Worm (Caenorhabditis elegans): ENCODE data around the gene arrd-24.

DNA sequence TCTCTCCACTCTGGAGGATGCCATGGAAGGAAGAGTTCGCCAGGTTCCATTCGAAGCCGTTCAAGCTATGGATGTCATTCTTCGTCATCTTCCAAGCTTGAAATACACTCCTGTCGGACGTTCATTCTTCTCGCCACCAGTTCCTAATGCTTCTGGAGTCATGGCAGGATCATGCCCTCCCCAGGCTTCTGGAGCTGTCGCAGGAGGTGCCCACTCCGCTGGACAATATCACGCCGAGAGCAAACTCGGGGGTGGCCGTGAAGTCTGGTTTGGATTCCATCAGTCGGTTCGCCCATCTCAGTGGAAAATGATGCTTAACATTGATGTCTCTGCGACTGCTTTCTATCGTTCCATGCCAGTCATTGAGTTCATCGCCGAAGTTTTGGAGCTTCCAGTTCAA, 28.0 kb downstream of the arrd-24 start:
- TF ChIP-seq nhr-77 (tag; optimal IDR thresholded peaks at IDR 0.05): no peak
- TF ChIP-seq lsy-2 (tag; optimal IDR thresholded peaks at IDR 0.05): no peak

All from whole organism, L2 larva.